Worm (Caenorhabditis elegans) whole organism, young adult: Measurements from ENCODE around the gene flp-15.
A peak's percentile ranks its signal among the peaks of the same experiment; 100 is the strongest.

Experiments
- B0336.3 ChIP-seq: fragments of 200-800 bp; sonication (Bioruptor generic); IDR thresholded peaks from 2 replicates; pipeline ENCODE4 v1.3.6; 2022; ENCODE audit warnings: missing genetic modification characterization, missing compliant biosample characterization
- C06A6.2 ChIP-seq: fragments of 200-800 bp; sonication (Bioruptor generic); conservative IDR thresholded peaks from 2 replicates; pipeline ENCODE4 v1.3.6; 2022; ENCODE audit warnings: missing genetic modification characterization, missing compliant biosample characterization
- C17E4.6 ChIP-seq: fragments of 200-800 bp; sonication (Bioruptor generic); IDR thresholded peaks from 2 replicates; pipeline ENCODE4 v1.3.6; 2022; ENCODE audit warnings: missing genetic modification reagents, missing genetic modification characterization, missing compliant biosample characterization
- D2030.7 ChIP-seq: fragments of 200-800 bp; sonication (Bioruptor generic); IDR thresholded peaks from 2 replicates; pipeline ENCODE4 v1.3.6; 2022; ENCODE audit warnings: missing genetic modification reagents, missing genetic modification characterization, missing compliant biosample characterization
- F23B12.7 ChIP-seq: sonication (generic microtip); optimal IDR thresholded peaks from 2 replicates; lab custom pipeline; 2017; ENCODE audit warnings: missing genetic modification characterization, mild to moderate bottlenecking, missing compliant biosample characterization, antibody characterized with exemption, moderate library complexity; ENCODE audit not compliant: insufficient read depth
- F37B4.10 ChIP-seq: fragments of 200-800 bp; sonication (Bioruptor generic); IDR thresholded peaks from 2 replicates; pipeline ENCODE4 v1.3.6; 2022; ENCODE audit warnings: missing genetic modification characterization, missing compliant biosample characterization
- F39B2.1 ChIP-seq: fragments of 200-800 bp; sonication (Bioruptor generic); IDR thresholded peaks from 2 replicates; pipeline ENCODE4 v1.3.6; 2022; ENCODE audit warnings: missing genetic modification reagents, missing genetic modification characterization, missing compliant biosample characterization
- F57C9.4 ChIP-seq: sonication (generic microtip); optimal IDR thresholded peaks from 2 replicates; lab custom pipeline; 2017; ENCODE audit warnings: mild to moderate bottlenecking, missing genetic modification characterization, missing compliant biosample characterization
- K11D2.4 ChIP-seq: fragments of 200-800 bp; sonication (Bioruptor generic); IDR thresholded peaks from 2 replicates; pipeline ENCODE4 v1.3.6; 2022; ENCODE audit warnings: missing genetic modification reagents, missing genetic modification characterization, missing compliant biosample characterization
- T07F8.4 ChIP-seq: sonication (generic microtip); optimal IDR thresholded peaks from 2 replicates; lab custom pipeline; 2016; ENCODE audit warnings: mild to moderate bottlenecking, missing genetic modification characterization, moderate library complexity, missing compliant biosample characterization
- T26A5.8 ChIP-seq: sonication (generic microtip); optimal IDR thresholded peaks from 2 replicates; lab custom pipeline; 2016; ENCODE audit warnings: missing genetic modification characterization, missing compliant biosample characterization
- Y56A3A.18 ChIP-seq: fragments of 200-800 bp; sonication (Bioruptor generic); IDR thresholded peaks from 2 replicates; pipeline ENCODE4 v1.3.6; 2022; ENCODE audit warnings: missing genetic modification reagents, missing genetic modification characterization, missing compliant biosample characterization
- Y79H2A.3 ChIP-seq: fragments of 200-800 bp; sonication (Bioruptor generic); conservative IDR thresholded peaks from 2 replicates; pipeline ENCODE4 v1.3.6; 2022; ENCODE audit warnings: missing genetic modification reagents, missing genetic modification characterization, missing compliant biosample characterization
- atf-7 ChIP-seq: sonication (generic microtip); optimal IDR thresholded peaks from 2 replicates; lab custom pipeline; 2017; ENCODE audit warnings: mild to moderate bottlenecking, missing genetic modification characterization, missing compliant biosample characterization
- attf-3 ChIP-seq: fragments of 200-800 bp; sonication (Bioruptor generic); conservative IDR thresholded peaks from 2 replicates; pipeline ENCODE4 v1.3.6; 2022; ENCODE audit warnings: missing genetic modification reagents, missing genetic modification characterization, missing compliant biosample characterization
- bed-2 ChIP-seq: fragments of 200-800 bp; sonication (Bioruptor generic); IDR thresholded peaks from 2 replicates; pipeline ENCODE4 v1.3.6; 2022; ENCODE audit warnings: missing genetic modification reagents, missing genetic modification characterization, missing compliant biosample characterization
- ccch-3 ChIP-seq: fragments of 200-800 bp; sonication (Bioruptor generic); optimal IDR thresholded peaks from 2 replicates; lab custom pipeline; 2018; ENCODE audit warnings: mild to moderate bottlenecking, missing genetic modification characterization, missing compliant biosample characterization
- cebp-1 ChIP-seq, 2 experiments: fragments of 200-800 bp in 1 of 2; sonication (Bioruptor generic) in 1 of 2; sonication (generic microtip) in 1 of 2; IDR thresholded peaks in 1 of 2; optimal IDR thresholded peaks in 1 of 2; 2 replicates each; pipeline versions ENCODE4 v1.3.6 to Lab custom; 2017 to 2022; ENCODE audit warnings: missing compliant biosample characterization in 2 of 2, missing genetic modification characterization in 2 of 2, mild to moderate bottlenecking in 1 of 2, missing genetic modification reagents in 1 of 2, moderate library complexity in 1 of 2
- ceh-100 ChIP-seq: fragments of 200-800 bp; sonication (Bioruptor generic); IDR thresholded peaks from 2 replicates; pipeline ENCODE4 v1.3.6; 2022; ENCODE audit warnings: missing genetic modification reagents, missing genetic modification characterization, missing compliant biosample characterization
- ceh-79 ChIP-seq: sonication (generic microtip); optimal IDR thresholded peaks from 2 replicates; lab custom pipeline; 2017; ENCODE audit warnings: mild to moderate bottlenecking, missing genetic modification characterization, missing compliant biosample characterization
- die-1 ChIP-seq: sonication (generic microtip); optimal IDR thresholded peaks from 2 replicates; lab custom pipeline; 2016; ENCODE audit warnings: missing genotype, mild to moderate bottlenecking, missing genetic modification characterization, missing compliant biosample characterization
- dox-1 ChIP-seq: fragments of 200-800 bp; sonication (Bioruptor generic); IDR thresholded peaks from 2 replicates; pipeline ENCODE4 v1.3.6; 2022; ENCODE audit warnings: missing genetic modification reagents, missing genetic modification characterization, missing compliant biosample characterization
- egrh-3 ChIP-seq: fragments of 200-800 bp; sonication (Bioruptor generic); IDR thresholded peaks from 2 replicates; pipeline ENCODE4 v1.3.6; 2022; ENCODE audit warnings: missing genetic modification reagents, missing genetic modification characterization, missing compliant biosample characterization
- hlh-12 ChIP-seq: sonication (generic microtip); optimal IDR thresholded peaks from 2 replicates; lab custom pipeline; 2016; ENCODE audit warnings: missing genetic modification characterization, missing compliant biosample characterization
- hlh-26 ChIP-seq: fragments of 200-800 bp; sonication (Bioruptor generic); conservative IDR thresholded peaks from 2 replicates; pipeline ENCODE4 v1.3.6; 2022; ENCODE audit warnings: missing genetic modification reagents, missing genetic modification characterization, missing compliant biosample characterization
- hmg-20 ChIP-seq: fragments of 200-800 bp; sonication (Bioruptor generic); IDR thresholded peaks from 2 replicates; pipeline ENCODE4 v1.3.6; 2022; ENCODE audit warnings: missing genetic modification reagents, missing genetic modification characterization, missing compliant biosample characterization
- hsf-1 ChIP-seq: fragments of 200-800 bp; sonication (Bioruptor generic); IDR thresholded peaks from 2 replicates; pipeline ENCODE4 v1.3.6; 2022; ENCODE audit warnings: missing genetic modification reagents, missing genetic modification characterization, missing compliant biosample characterization
- lin-54 ChIP-seq: fragments of 200-800 bp; sonication (Bioruptor generic); optimal IDR thresholded peaks from 2 replicates; lab custom pipeline; 2018; ENCODE audit warnings: mild to moderate bottlenecking, missing genetic modification characterization, missing compliant biosample characterization
- lsy-27 ChIP-seq: sonication (generic microtip); optimal IDR thresholded peaks from 2 replicates; lab custom pipeline; 2017; ENCODE audit warnings: missing genetic modification characterization, mild to moderate bottlenecking, missing compliant biosample characterization, antibody characterized with exemption, missing genotype, borderline replicate concordance; ENCODE audit not compliant: insufficient read depth
- madf-10 ChIP-seq: sonication (generic microtip); optimal IDR thresholded peaks from 2 replicates; lab custom pipeline; 2016; ENCODE audit warnings: mild to moderate bottlenecking, missing genetic modification characterization, missing compliant biosample characterization
- madf-3 ChIP-seq: fragments of 200-800 bp; sonication (Bioruptor generic); IDR thresholded peaks from 2 replicates; pipeline ENCODE4 v1.3.6; 2022; ENCODE audit warnings: missing genetic modification reagents, missing genetic modification characterization, missing compliant biosample characterization
- madf-6 ChIP-seq: fragments of 200-800 bp; sonication (Bioruptor generic); IDR thresholded peaks from 2 replicates; pipeline ENCODE4 v1.3.6; 2022; ENCODE audit warnings: missing genetic modification reagents, missing genetic modification characterization, missing compliant biosample characterization
- mcd-1 ChIP-seq: fragments of 200-800 bp; sonication (Bioruptor generic); IDR thresholded peaks from 2 replicates; pipeline ENCODE4 v1.3.6; 2022; ENCODE audit warnings: missing genetic modification reagents, missing genetic modification characterization, missing compliant biosample characterization
- mes-4 ChIP-seq: sonication (generic microtip); optimal IDR thresholded peaks from 2 replicates; lab custom pipeline; 2016; ENCODE audit warnings: missing genotype, missing genetic modification characterization, missing compliant biosample characterization
- nhr-120 ChIP-seq: fragments of 200-800 bp; sonication (Bioruptor generic); IDR thresholded peaks from 2 replicates; pipeline ENCODE4 v1.3.6; 2022; ENCODE audit warnings: missing genetic modification characterization, missing compliant biosample characterization
- nhr-80 ChIP-seq: sonication (generic microtip); optimal IDR thresholded peaks from 2 replicates; lab custom pipeline; 2016; ENCODE audit warnings: missing genetic modification characterization, missing compliant biosample characterization
- rpc-1 ChIP-seq, 2 experiments: fragments of 150-350 bp in 1 of 2; sonication (generic microtip) in 1 of 2; optimal IDR thresholded peaks; 2 replicates each; lab custom pipeline; 2014 to 2018; ENCODE audit warnings: missing biosample characterization in 1 of 2, missing genetic modification characterization in 1 of 2, missing genetic modification reagents in 1 of 2, missing genotype in 1 of 2
- snpc-3.4 ChIP-seq: sonication (generic microtip); optimal IDR thresholded peaks from 2 replicates; lab custom pipeline; 2017; ENCODE audit warnings: missing genetic modification characterization, mild to moderate bottlenecking, missing compliant biosample characterization, antibody characterized with exemption, moderate library complexity, missing genotype, missing genetic modification reagents
- tbp1 ChIP-seq: fragments of 200-800 bp; sonication (Bioruptor generic); optimal IDR thresholded peaks from 2 replicates; lab custom pipeline; 2018; ENCODE audit warnings: mild to moderate bottlenecking, missing genetic modification characterization, missing compliant biosample characterization
- unc-130 ChIP-seq: sonication (generic microtip); optimal IDR thresholded peaks from 2 replicates; lab custom pipeline; 2016; ENCODE audit warnings: missing genetic modification reagents, missing genetic modification characterization, missing compliant biosample characterization
- zfh-2 ChIP-seq: fragments of 200-800 bp; sonication (Bioruptor generic); conservative IDR thresholded peaks from 2 replicates; pipeline ENCODE4 v1.3.6; 2022; ENCODE audit warnings: missing genetic modification reagents, missing genetic modification characterization, missing compliant biosample characterization
- zim-3 ChIP-seq: sonication (generic microtip); optimal IDR thresholded peaks from 2 replicates; lab custom pipeline; 2017; ENCODE audit warnings: mild to moderate bottlenecking, missing genetic modification characterization, moderate library complexity, missing compliant biosample characterization
- ztf-18 ChIP-seq: sonication (generic microtip); optimal IDR thresholded peaks from 2 replicates; lab custom pipeline; 2016; ENCODE audit warnings: missing genotype, mild to moderate bottlenecking, missing genetic modification characterization, missing compliant biosample characterization
- ztf-22 ChIP-seq: fragments of 200-800 bp; sonication (Bioruptor generic); optimal IDR thresholded peaks from 2 replicates; lab custom pipeline; 2018; ENCODE audit warnings: mild to moderate bottlenecking, missing genetic modification characterization, moderate library complexity, missing compliant biosample characterization
- ztf-25 ChIP-seq: fragments of 200-800 bp; sonication (Bioruptor generic); IDR thresholded peaks from 2 replicates; pipeline ENCODE4 v1.3.6; 2022; ENCODE audit warnings: missing genetic modification reagents, missing genetic modification characterization, missing compliant biosample characterization
- ztf-28 ChIP-seq: fragments of 200-800 bp; sonication (Bioruptor generic); IDR thresholded peaks from 2 replicates; pipeline ENCODE4 v1.3.6; 2022; ENCODE audit warnings: missing genetic modification reagents, missing genetic modification characterization, missing compliant biosample characterization

flp-15 gene

DNA sequence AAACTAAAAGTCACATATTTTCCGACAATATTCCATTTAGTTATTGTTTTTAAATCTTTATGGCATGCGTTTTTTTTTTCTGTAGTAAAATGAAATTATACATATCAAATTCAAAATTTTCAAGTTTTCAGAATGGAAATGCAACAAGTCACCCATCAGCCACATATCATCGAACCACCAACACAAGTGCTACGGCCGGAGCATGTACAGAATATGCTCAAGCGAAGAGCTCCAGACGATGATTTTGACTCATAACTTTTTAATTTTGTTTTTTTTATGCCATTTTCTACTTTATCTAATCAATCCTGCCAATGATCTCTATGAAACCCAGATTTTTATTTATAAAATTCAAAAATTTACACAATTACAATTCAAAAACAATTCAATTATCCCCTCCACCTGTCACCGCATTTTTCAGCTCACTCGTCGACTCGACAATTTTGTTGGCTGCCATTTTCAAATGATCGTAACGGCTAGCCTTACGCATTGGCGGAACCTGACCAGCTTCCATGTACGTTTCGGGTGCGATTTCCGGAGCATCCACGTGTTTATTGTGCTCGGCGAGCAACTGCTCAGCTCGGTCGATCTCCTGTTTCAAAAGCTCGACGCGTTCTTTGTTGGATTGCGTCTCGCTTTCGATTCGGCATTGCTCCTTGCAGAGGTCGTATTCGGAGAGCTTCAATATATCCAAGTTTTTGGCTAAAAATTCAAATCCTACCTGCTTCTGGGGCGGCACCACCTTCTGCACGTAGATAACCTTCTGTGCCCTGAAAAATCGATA, 41.8 kb downstream of the flp-15 start (continued):
- TF ChIP-seq hsf-1 (GFP tag; lab: Robert Waterston, UW) = peak; percentile 55; the same call in 1 of the 2 replicates
- no peak for TF ChIP-seq snpc-3.4 (tag; lab: Kevin White, UChicago)
- peak; percentile 72 for TF ChIP-seq madf-10 (tag; lab: Kevin White, UChicago)
- no peak for TF ChIP-seq F39B2.1 (GFP tag; lab: Robert Waterston, UW)
- TF ChIP-seq dox-1 = peak; percentile 69
- no peak for TF ChIP-seq K11D2.4 (GFP tag; lab: Robert Waterston, UW)
- no peak for TF ChIP-seq attf-3 (GFP tag; lab: Robert Waterston, UW)
- TF ChIP-seq F37B4.10 (GFP tag; lab: Robert Waterston, UW) = no peak
- TF ChIP-seq tbp1 (GFP tag; lab: Kevin White, UChicago) = peak; percentile 27
- no peak for TF ChIP-seq C06A6.2 (GFP tag; lab: Robert Waterston, UW)
- TF ChIP-seq ztf-25 (GFP tag; lab: Robert Waterston, UW) = no peak
- no peak for TF ChIP-seq ceh-79
- peak; percentile 91 for TF ChIP-seq B0336.3 (GFP tag; lab: Robert Waterston, UW)
- TF ChIP-seq hlh-12 (tag; lab: Kevin White, UChicago) = no peak
- TF ChIP-seq rpc-1 (optimal IDR thresholded peaks at IDR 0.05; lab: Kevin White, UChicago) = no peak
- no peak for TF ChIP-seq rpc-1 (tag; optimal IDR thresholded peaks at IDR 0.05; lab: Kevin White, UChicago)
- TF ChIP-seq D2030.7 (GFP tag; lab: Robert Waterston, UW) = peak; percentile 22; the same call in 1 of the 2 replicates
- TF ChIP-seq cebp-1 (GFP tag; IDR thresholded peaks at IDR 0.05; lab: Robert Waterston, UW) = 0 out of 2 replicates have a peak, but pooled peaks have one; percentile 7
- TF ChIP-seq cebp-1 (tag; optimal IDR thresholded peaks at IDR 0.05; lab: Kevin White, UChicago) = peak; percentile 53
- TF ChIP-seq ztf-22 = no peak
- TF ChIP-seq egrh-3 = 0 out of 2 replicates have a peak, but pooled peaks have one; percentile 12
- TF ChIP-seq C17E4.6 (GFP tag; lab: Robert Waterston, UW) = no peak
- peak; percentile 7 for TF ChIP-seq F57C9.4 (tag; lab: Kevin White, UChicago)
- peak; percentile 6 for TF ChIP-seq T26A5.8 (tag; lab: Kevin White, UChicago)
- no peak for TF ChIP-seq Y79H2A.3
- no peak; the same call in 1 of the 2 replicates for TF ChIP-seq Y56A3A.18
- TF ChIP-seq madf-6 (GFP tag; lab: Robert Waterston, UW) = no peak
- peak; percentile 79 for TF ChIP-seq zfh-2
- TF ChIP-seq lin-54 (GFP tag; lab: Kevin White, UChicago) = peak; percentile 29
- TF ChIP-seq mcd-1 (GFP tag; lab: Robert Waterston, UW) = peak; percentile 46
- no peak for TF ChIP-seq zim-3 (tag; lab: Kevin White, UChicago)
- 0 out of 2 replicates have a peak, but pooled peaks have one; percentile 52 for TF ChIP-seq madf-3 (GFP tag; lab: Robert Waterston, UW)
- 0 out of 2 replicates have a peak, but pooled peaks have one; percentile 3 for TF ChIP-seq hmg-20 (GFP tag; lab: Robert Waterston, UW)
- TF ChIP-seq bed-2 (GFP tag; lab: Robert Waterston, UW) = no peak
- TF ChIP-seq ztf-28 (GFP tag; lab: Robert Waterston, UW) = no peak
- TF ChIP-seq unc-130 (GFP tag; lab: Kevin White, UChicago) = no peak
- TF ChIP-seq mes-4 = no peak
- TF ChIP-seq ceh-100 (GFP tag; lab: Robert Waterston, UW) = no peak
- no peak for TF ChIP-seq F23B12.7
- TF ChIP-seq nhr-120 (GFP tag; lab: Robert Waterston, UW) = no peak
- TF ChIP-seq ztf-18 = no peak
- TF ChIP-seq lsy-27 (tag; lab: Kevin White, UChicago) = no peak
- peak; percentile 49 for TF ChIP-seq atf-7
- TF ChIP-seq ccch-3 = no peak
- no peak for TF ChIP-seq hlh-26 (GFP tag; lab: Robert Waterston, UW)
- peak; percentile 26 for TF ChIP-seq die-1 (tag; lab: Kevin White, UChicago)
- no peak for TF ChIP-seq nhr-80 (tag; lab: Kevin White, UChicago)
- TF ChIP-seq T07F8.4 = no peak
